Fruit fly (Drosophila melanogaster): ENCODE results near the gene CG5928.

DNA sequence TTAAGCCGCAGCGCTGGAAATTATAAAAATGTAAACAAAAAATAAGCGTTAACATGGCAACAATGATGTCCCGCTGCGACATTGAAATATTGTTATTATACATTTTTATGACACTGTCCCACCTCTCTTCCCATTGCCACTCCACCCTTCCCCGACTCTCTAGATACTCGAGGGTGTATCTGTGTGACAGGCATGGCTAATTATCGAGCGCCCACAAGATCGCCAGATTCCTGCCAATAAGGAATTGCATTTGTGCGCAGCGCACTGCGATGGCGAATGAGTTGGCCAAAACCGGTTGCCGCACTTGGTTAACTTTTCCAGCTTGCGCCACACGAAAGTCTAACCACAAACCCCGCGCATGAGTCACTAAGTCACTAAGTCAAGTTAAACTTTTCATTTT is 37.2 kb upstream of the CG5928 start:
- TF ChIP-seq CG8478 (optimal IDR thresholded peaks at IDR 0.05) = no peak
- TF ChIP-seq EcR (GFP tag; optimal IDR thresholded peaks at IDR 0.05) = no peak
- TF ChIP-seq psq (optimal IDR thresholded peaks at IDR 0.05) = no peak
